Fruit fly (Drosophila melanogaster): ENCODE measurements around the gene CG6938.

dm6 chr3L:11973690-11974089, 11.0 kb upstream of the CG6938 start, which contains the start of gene CG42397:
- no peak for TF ChIP-seq CTCF (optimal IDR thresholded peaks at IDR 0.05)
- TF ChIP-seq CG8478 (optimal IDR thresholded peaks at IDR 0.05), result no peak
